Fruit fly (Drosophila melanogaster) whole organism, larva: ENCODE data around the gene CG10560.
A peak's percentile ranks its signal among the peaks of the same experiment; 100 is the strongest.

ENCODE experiments used
- noc ChIP-seq: fragments of 200-800 bp; sonication (Bioruptor generic); optimal IDR thresholded peaks from 3 replicates; lab custom pipeline; 2019; ENCODE audit warnings: missing biosample characterization, mild to moderate bottlenecking, missing genetic modification characterization, moderate library complexity

Gene CG10560

dm6 chr3R:25308228-25308627, 11.7 kb downstream of the CG10560 start, which contains the start of gene CG10550:
Gene CG10550, minus strand, starts transcription at chr3R:25308391.
- TF ChIP-seq noc (tag; lab: Kevin White, UChicago) = no peak

dm6 chr3R:25305822-25306544, 13.9 kb downstream of the CG10560 start:
- TF ChIP-seq noc (tag; lab: Kevin White, UChicago) = peak; percentile 47

dm6 chr3R:25303857-25304440, 16.0 kb downstream of the CG10560 start, which contains the start of gene CG31436:
Gene CG31436, plus strand, starts transcription at chr3R:25304137.
- no peak for TF ChIP-seq noc (tag; lab: Kevin White, UChicago)

DNA sequence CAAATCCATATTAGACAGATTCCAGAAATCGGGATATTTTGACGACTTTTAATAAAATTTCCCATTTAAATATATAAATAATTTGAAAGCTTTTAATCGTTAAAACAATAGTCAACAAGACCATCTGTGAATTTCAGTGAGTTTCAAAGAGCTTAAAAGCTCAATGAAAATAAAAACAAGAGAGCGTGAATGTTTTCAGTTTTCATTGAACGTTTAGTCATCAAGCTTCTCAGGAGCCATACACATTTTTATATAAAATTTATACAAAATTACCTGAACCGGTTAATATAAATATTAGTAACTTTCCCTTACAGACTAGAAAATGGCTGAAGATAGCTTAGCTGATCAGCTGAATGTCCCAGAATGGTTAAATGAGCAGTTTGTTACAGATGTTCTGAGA, 17.7 kb downstream of the CG10560 start, which contains the start of gene CG31370:
Gene CG31370 (plus strand): TSS at position 226 of the 400 bp plus-strand sequence.
- no peak for TF ChIP-seq noc (tag; lab: Kevin White, UChicago)

DNA sequence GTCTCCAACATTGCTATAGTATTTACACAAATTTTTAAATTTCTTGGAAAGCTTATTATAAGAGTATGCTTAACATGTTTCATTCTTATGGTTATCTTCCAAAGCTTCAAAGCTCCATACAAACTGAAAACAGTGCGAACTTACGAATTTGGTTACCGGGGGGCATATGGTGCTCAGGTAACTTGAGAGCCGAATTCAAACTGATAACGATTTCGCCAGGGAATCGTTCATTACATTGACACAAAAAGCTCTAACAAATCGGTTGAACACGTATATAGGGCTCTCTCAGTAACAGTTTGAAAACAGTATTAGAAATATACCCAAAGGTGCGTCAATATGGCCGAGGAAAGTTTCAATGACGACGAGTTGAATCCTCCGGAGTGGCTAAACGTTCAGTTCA, 19.3 kb downstream of the CG10560 start, which contains the start of gene CG13659:
Gene CG13659 (plus strand): TSS at position 317 of the 400 bp plus-strand sequence.
- TF ChIP-seq noc (tag; lab: Kevin White, UChicago) = no peak

DNA sequence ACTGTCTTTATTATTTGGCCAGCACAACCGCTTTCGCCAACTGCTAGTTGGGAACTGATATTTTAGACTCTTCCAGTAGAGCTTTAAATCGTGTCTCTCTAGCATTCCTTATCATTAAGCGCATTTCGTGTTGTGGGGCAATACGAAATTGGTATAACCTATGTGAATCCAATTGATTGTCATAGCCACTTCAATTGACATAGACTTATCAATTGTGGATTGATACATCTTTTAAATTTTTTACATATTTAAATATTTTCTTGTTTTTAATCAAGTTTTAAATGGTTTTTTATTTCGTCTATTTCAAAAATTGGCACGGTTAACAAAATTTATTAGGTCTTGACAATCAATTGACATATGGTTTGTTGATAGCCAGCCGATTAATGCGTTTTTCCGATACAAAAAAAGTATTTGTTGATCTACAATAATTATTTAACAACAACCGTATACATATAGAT, 20.4 kb downstream of the CG10560 start, which contains the start of gene CG31288:
Gene CG31288 (minus strand): TSS at position 51 of the 458 bp plus-strand sequence.
- TF ChIP-seq noc (tag; lab: Kevin White, UChicago) = no peak

- TF ChIP-seq noc (tag; lab: Kevin White, UChicago) = no peak
Observed at dm6 chr3R:25297678-25298077, 22.2 kb downstream of the CG10560 start, which contains the start of gene CG31097. Gene CG31097, minus strand, starts transcription at chr3R:25297778.

DNA sequence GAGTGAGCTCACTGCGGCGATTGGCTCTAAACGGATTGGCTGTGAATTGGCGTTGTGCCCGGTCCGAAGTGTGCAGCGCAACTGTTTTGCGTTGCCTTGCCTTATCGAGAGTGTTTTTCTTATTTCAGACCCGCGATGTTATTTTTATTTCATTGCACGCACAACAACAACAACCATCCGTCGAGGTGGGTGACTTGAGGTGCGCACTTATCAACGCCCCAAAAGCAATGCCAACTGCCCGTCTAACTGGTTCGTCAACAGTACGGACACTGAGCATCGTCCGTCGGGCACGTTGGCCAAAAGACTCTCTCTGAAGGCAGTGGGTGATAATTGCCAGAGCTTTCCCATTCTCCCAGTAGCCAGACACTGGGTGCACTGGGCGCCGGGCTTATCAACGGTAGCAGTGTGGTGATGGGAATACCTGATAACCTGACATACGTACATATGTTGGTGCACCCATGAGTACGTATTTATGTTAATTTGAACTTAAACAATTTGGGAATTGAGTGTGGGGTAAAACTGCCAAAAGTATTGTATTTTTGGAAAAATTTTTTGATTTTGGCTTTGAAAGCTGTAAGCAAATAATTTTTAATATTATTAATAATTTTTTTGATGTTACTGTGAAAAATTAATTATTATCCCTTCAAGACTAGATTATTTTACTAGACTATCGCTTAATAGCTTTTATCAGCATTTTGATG, 24.4 kb downstream of the CG10560 start, which contains the start of gene CG31102:
Gene CG31102 (minus strand): TSS at position 275 of the 701 bp plus-strand sequence.
- peak; percentile 65 for TF ChIP-seq noc (tag; lab: Kevin White, UChicago)

DNA sequence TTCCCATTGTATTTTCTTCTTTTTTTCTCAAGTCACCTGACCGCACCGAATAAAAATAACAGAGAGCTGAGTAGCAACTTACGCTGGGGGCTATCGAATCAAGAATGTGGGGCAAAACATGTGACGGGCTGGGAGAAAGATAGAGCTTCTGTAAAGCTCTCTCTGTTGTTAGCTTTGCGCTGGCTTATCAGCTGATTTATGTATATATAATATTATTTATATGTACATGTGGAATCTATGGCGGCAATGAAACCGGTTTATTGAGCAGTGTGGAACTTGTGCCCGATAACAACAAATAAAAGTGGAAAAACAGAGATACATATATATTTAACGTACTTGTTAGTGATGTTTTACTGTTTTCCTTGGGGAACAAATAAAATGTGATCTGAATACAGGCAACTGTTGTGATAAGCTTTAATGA, 27.0 kb downstream of the CG10560 start, which contains the start of gene CG31098:
Gene CG31098 (minus strand): TSS at position 114 of the 421 bp plus-strand sequence.
- peak; percentile 59 for TF ChIP-seq noc (tag; lab: Kevin White, UChicago)

dm6 chr3R:25289589-25289988, 30.3 kb downstream of the CG10560 start, which contains the start of gene CG11893:
Gene CG11893, plus strand, starts transcription at chr3R:25289889.
- no peak for TF ChIP-seq noc (tag; lab: Kevin White, UChicago)

dm6 chr3R:25287128-25287527, 32.8 kb downstream of the CG10560 start, which contains the start of gene CG13658:
Gene CG13658, plus strand, starts transcription at chr3R:25287474.
- no peak for TF ChIP-seq noc (tag; lab: Kevin White, UChicago)

DNA sequence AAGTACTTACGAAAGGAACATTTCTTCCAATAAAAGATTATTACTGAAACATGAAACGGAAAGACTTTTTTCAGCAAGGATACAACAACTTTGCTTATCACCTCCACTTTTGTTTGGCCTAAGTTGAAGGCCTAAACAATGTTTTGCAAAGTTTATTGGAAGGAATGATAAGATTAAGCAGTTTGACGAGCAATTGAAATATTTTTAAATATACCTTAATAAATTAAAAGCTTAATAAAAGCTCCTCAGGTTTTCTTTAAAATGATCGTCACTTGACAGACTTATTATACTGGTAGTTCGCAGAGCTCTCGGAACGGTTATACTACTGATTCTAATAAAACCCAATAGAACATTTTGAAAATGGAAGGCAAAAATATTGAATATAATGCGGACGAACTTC, 34.7 kb downstream of the CG10560 start, which contains the start of gene CG31104:
Gene CG31104 (plus strand): TSS at position 301 of the 400 bp plus-strand sequence.
- TF ChIP-seq noc (tag; lab: Kevin White, UChicago) = no peak

DNA sequence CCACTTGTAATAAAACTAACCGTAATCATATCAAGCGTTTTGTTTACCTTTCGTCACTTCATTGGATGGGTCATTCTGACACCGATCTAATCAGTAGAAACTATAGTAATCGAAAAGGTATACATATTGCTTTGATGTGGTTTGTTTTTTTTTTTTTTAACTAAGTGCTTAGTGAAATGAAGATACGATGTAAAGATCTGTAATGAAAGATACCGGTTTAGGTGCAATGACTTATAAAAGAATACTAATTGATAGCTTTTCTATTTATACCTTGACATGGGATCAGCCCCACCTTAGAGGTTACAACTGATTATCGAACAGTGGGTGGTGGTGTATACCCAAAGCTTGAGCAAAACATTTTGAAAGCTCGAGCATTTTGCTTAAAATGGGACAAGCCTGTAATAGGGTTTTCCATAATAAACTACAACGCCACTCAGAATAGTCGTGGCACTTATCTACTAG, 36.7 kb downstream of the CG10560 start, which contains the start of gene CG31300:
Gene CG31300 (plus strand): TSS at position 412 of the 462 bp plus-strand sequence.
- TF ChIP-seq noc (tag; lab: Kevin White, UChicago) = no peak

- TF ChIP-seq noc (tag; lab: Kevin White, UChicago) = peak; percentile 84
Observed at dm6 chr3R:25281165-25281564, 38.7 kb downstream of the CG10560 start, which contains the start of gene CG11892. Gene CG11892, plus strand, starts transcription at chr3R:25281548.
